Fruit fly (Drosophila melanogaster) whole organism, embryonic: Measurements from ENCODE around the gene Nepl9.

Experiments used
- Atf6 ChIP-seq: fragments of 200-800 bp; sonication (Bioruptor generic); IDR thresholded peaks from 2 replicates; pipeline ENCODE4 v1.3.6; 2022; ENCODE audit warnings: missing biosample characterization, missing genetic modification characterization
- B-H2 ChIP-seq: fragments of 200-800 bp; sonication (Bioruptor generic); optimal IDR thresholded peaks from 2 replicates; lab custom pipeline; 2018; ENCODE audit warnings: missing biosample characterization, mild to moderate bottlenecking, missing genetic modification characterization
- CG10979 ChIP-seq: fragments of 200-800 bp; sonication (Bioruptor generic); optimal IDR thresholded peaks from 2 replicates; lab custom pipeline; 2018; ENCODE audit warnings: missing biosample characterization, mild to moderate bottlenecking, missing genetic modification characterization, moderate library complexity
- CG11456 ChIP-seq: fragments of 200-800 bp; sonication (Bioruptor generic); IDR thresholded peaks from 3 replicates; pipeline ENCODE4 v1.3.6; 2022; ENCODE audit warnings: missing biosample characterization, missing genetic modification characterization
- CG11504 ChIP-seq: fragments of 200-800 bp; sonication (Bioruptor generic); optimal IDR thresholded peaks from 3 replicates; lab custom pipeline; 2019; ENCODE audit warnings: missing biosample characterization, mild to moderate bottlenecking, missing genetic modification characterization, moderate library complexity
- CG11696 ChIP-seq: fragments of 200-800 bp; sonication (Bioruptor generic); IDR thresholded peaks from 2 replicates; pipeline ENCODE4 v1.3.6; 2022; ENCODE audit warnings: missing biosample characterization, missing genetic modification characterization
- CG12155 ChIP-seq: fragments of 200-800 bp; sonication (Bioruptor generic); optimal IDR thresholded peaks from 3 replicates; lab custom pipeline; 2016; ENCODE audit warnings: missing biosample characterization, missing genetic modification characterization
- CG13424 ChIP-seq: fragments of 200-800 bp; sonication (Bioruptor generic); optimal IDR thresholded peaks from 2 replicates; lab custom pipeline; 2019; ENCODE audit warnings: missing biosample characterization, mild to moderate bottlenecking, missing genetic modification characterization, moderate library complexity
- CG14014 ChIP-seq: fragments of 200-800 bp; sonication (Bioruptor generic); IDR thresholded peaks from 2 replicates; pipeline ENCODE4 v1.3.6; 2022; ENCODE audit warnings: missing biosample characterization, missing genetic modification characterization
- CG14710 ChIP-seq: fragments of 200-800 bp; sonication (Bioruptor generic); optimal IDR thresholded peaks from 3 replicates; lab custom pipeline; 2019; ENCODE audit warnings: missing biosample characterization, mild to moderate bottlenecking, missing genetic modification characterization, moderate library complexity
- CG1603 ChIP-seq: fragments of 200-800 bp; sonication (Bioruptor generic); optimal IDR thresholded peaks from 2 replicates; lab custom pipeline; 2019; ENCODE audit warnings: missing biosample characterization, mild to moderate bottlenecking, missing genetic modification characterization, moderate library complexity
- CG17328 ChIP-seq: fragments of 200-800 bp; sonication (Bioruptor generic); IDR thresholded peaks from 2 replicates; pipeline ENCODE4 v1.3.6; 2022; ENCODE audit warnings: missing biosample characterization, missing genetic modification characterization
- CG17359 ChIP-seq: fragments of 200-800 bp; sonication (Bioruptor generic); optimal IDR thresholded peaks from 3 replicates; lab custom pipeline; 2018; ENCODE audit warnings: missing biosample characterization, mild to moderate bottlenecking, missing genetic modification characterization, moderate library complexity
- CG2129 ChIP-seq: fragments of 200-800 bp; sonication (Bioruptor generic); IDR thresholded peaks from 2 replicates; pipeline ENCODE4 v1.3.6; 2022; ENCODE audit warnings: missing biosample characterization, missing genetic modification characterization; ENCODE audit not compliant: partially characterized antibody
- CG2199 ChIP-seq: fragments of 200-800 bp; sonication (Bioruptor generic); IDR thresholded peaks from 3 replicates; pipeline ENCODE4 v1.3.6; 2022; ENCODE audit warnings: missing biosample characterization, missing genetic modification characterization
- CG32772 ChIP-seq: fragments of 200-800 bp; sonication (Bioruptor generic); IDR thresholded peaks from 2 replicates; pipeline ENCODE4 v1.3.6; 2022; ENCODE audit warnings: missing biosample characterization, missing genetic modification characterization
- CG4424 ChIP-seq: fragments of 200-800 bp; sonication (Bioruptor generic); optimal IDR thresholded peaks from 3 replicates; lab custom pipeline; 2016; ENCODE audit warnings: missing biosample characterization, missing genetic modification characterization
- CG5953 ChIP-seq: fragments of 200-800 bp; sonication (Bioruptor generic); IDR thresholded peaks from 2 replicates; pipeline ENCODE4 v1.3.6; 2022; ENCODE audit warnings: missing biosample characterization, missing genetic modification characterization
- CG6254 ChIP-seq: fragments of 200-800 bp; sonication (Bioruptor generic); optimal IDR thresholded peaks from 3 replicates; lab custom pipeline; 2017; ENCODE audit warnings: mild to moderate bottlenecking, missing biosample characterization, missing genetic modification reagents, missing genetic modification characterization
- CG7556 ChIP-seq: fragments of 200-800 bp; sonication (Bioruptor generic); optimal IDR thresholded peaks from 2 replicates; lab custom pipeline; 2017; ENCODE audit warnings: missing biosample characterization, mild to moderate bottlenecking, missing genetic modification characterization
- CG7963 ChIP-seq: fragments of 200-800 bp; sonication (Bioruptor generic); IDR thresholded peaks from 3 replicates; pipeline ENCODE4 v1.3.6; 2022; ENCODE audit warnings: missing biosample characterization, missing genetic modification characterization; ENCODE audit not compliant: partially characterized antibody
- CG8359 ChIP-seq: fragments of 200-800 bp; sonication (Bioruptor generic); optimal IDR thresholded peaks from 2 replicates; lab custom pipeline; 2017; ENCODE audit warnings: missing biosample characterization, mild to moderate bottlenecking, missing genetic modification characterization, borderline replicate concordance
- CG8388 ChIP-seq: fragments of 200-800 bp; sonication (Bioruptor generic); optimal IDR thresholded peaks from 2 replicates; lab custom pipeline; 2019; ENCODE audit warnings: missing biosample characterization, mild to moderate bottlenecking, missing genetic modification characterization, moderate library complexity
- D ChIP-seq, 2 experiments: fragments of 200-800 bp in 1 of 2; fragments of >200 bp in 1 of 2; sonication (Bioruptor generic) in 1 of 2; optimal IDR thresholded peaks; 2 replicates in 1 of 2; 3 replicates in 1 of 2; lab custom pipeline; 2017; ENCODE audit warnings: mild to moderate bottlenecking in 1 of 2, missing biosample characterization in 1 of 2, missing genetic modification characterization in 1 of 2, missing genetic modification reagents in 1 of 2
- Drgx ChIP-seq: fragments of 200-800 bp; sonication (Bioruptor generic); IDR thresholded peaks from 2 replicates; pipeline ENCODE4 v1.3.6; 2022; ENCODE audit warnings: missing biosample characterization, missing genetic modification characterization
- Gug ChIP-seq: fragments of 200-800 bp; sonication (Bioruptor generic); IDR thresholded peaks from 4 replicates; pipeline ENCODE4 v1.3.6; 2022; ENCODE audit warnings: missing biosample characterization, missing genetic modification characterization
- Hr3 ChIP-seq: fragments of 200-800 bp; sonication (Bioruptor generic); optimal IDR thresholded peaks from 3 replicates; lab custom pipeline; 2016; ENCODE audit warnings: missing biosample characterization, missing genetic modification characterization
- Med ChIP-seq: fragments of 200-800 bp; sonication (Bioruptor generic); peaks from one replicate; lab custom pipeline; 2016; ENCODE audit warnings: missing biosample characterization, missing genetic modification characterization, mild to moderate bottlenecking, inconsistent platforms, moderate library complexity
- Nf-YA ChIP-seq: fragments of 200-800 bp; sonication (Bioruptor generic); IDR thresholded peaks from 2 replicates; pipeline ENCODE4 v1.3.6; 2022; ENCODE audit warnings: missing biosample characterization, missing genetic modification characterization
- Pdp1 ChIP-seq, 2 experiments: fragments of 200-800 bp; sonication (Bioruptor generic); optimal IDR thresholded peaks; 3 replicates each; lab custom pipeline; 2016; ENCODE audit warnings: missing biosample characterization in 2 of 2, missing genetic modification characterization in 2 of 2, mild to moderate bottlenecking in 1 of 2, moderate library complexity in 1 of 2
- Stat92E ChIP-seq, 3 experiments: fragments of >200 bp in 2 of 3; fragments of 200-800 bp in 1 of 3; sonication (Bioruptor generic) in 1 of 3; optimal IDR thresholded peaks; 2 replicates each; lab custom pipeline; 2017 to 2019; ENCODE audit warnings: missing biosample characterization in 3 of 3, missing genetic modification characterization in 3 of 3, mild to moderate bottlenecking in 1 of 3, moderate library complexity in 1 of 3
- Tbp ChIP-seq: fragments of >200 bp; optimal IDR thresholded peaks from 2 replicates; lab custom pipeline; 2018; ENCODE audit warnings: missing biosample characterization, missing genetic modification characterization
- cg ChIP-seq: fragments of 200-800 bp; sonication (Bioruptor generic); optimal IDR thresholded peaks from 3 replicates; lab custom pipeline; 2019; ENCODE audit warnings: missing biosample characterization, mild to moderate bottlenecking, missing genetic modification characterization, moderate library complexity
- chif ChIP-seq, 2 experiments: fragments of 200-800 bp; sonication (Bioruptor generic); optimal IDR thresholded peaks; 3 replicates each; lab custom pipeline; 2016; ENCODE audit warnings: missing biosample characterization in 2 of 2, missing genetic modification characterization in 2 of 2
- crc ChIP-seq: fragments of 200-800 bp; sonication (Bioruptor generic); optimal IDR thresholded peaks from 2 replicates; lab custom pipeline; 2016; ENCODE audit warnings: missing biosample characterization, missing genetic modification characterization
- crol ChIP-seq: fragments of 200-800 bp; sonication (Bioruptor generic); IDR thresholded peaks from 2 replicates; pipeline ENCODE4 v1.3.6; 2022; ENCODE audit warnings: missing biosample characterization, missing genetic modification characterization
- dpn ChIP-seq, 2 experiments: fragments of 200-800 bp; sonication (Bioruptor generic); optimal IDR thresholded peaks; 3 replicates each; lab custom pipeline; 2016; ENCODE audit warnings: missing biosample characterization in 2 of 2, missing genetic modification characterization in 2 of 2
- fd96Cb ChIP-seq: fragments of 200-800 bp; sonication (Bioruptor generic); optimal IDR thresholded peaks from 2 replicates; lab custom pipeline; 2018; ENCODE audit warnings: missing biosample characterization, mild to moderate bottlenecking, missing genetic modification characterization, moderate library complexity
- gcm ChIP-seq: fragments of 200-800 bp; sonication (Bioruptor generic); optimal IDR thresholded peaks from 2 replicates; lab custom pipeline; 2019; ENCODE audit warnings: missing biosample characterization, mild to moderate bottlenecking, missing genetic modification characterization, moderate library complexity
- lbe ChIP-seq: fragments of 200-800 bp; sonication (Bioruptor generic); optimal IDR thresholded peaks from 2 replicates; lab custom pipeline; 2016; ENCODE audit warnings: missing biosample characterization, mild to moderate bottlenecking, missing genetic modification characterization
- mam ChIP-seq: fragments of 200-800 bp; sonication (Bioruptor generic); optimal IDR thresholded peaks from 3 replicates; lab custom pipeline; 2016; ENCODE audit warnings: missing biosample characterization, missing genetic modification characterization
- nmo ChIP-seq: fragments of 200-800 bp; sonication (Bioruptor generic); optimal IDR thresholded peaks from 2 replicates; lab custom pipeline; 2018; ENCODE audit warnings: missing biosample characterization, mild to moderate bottlenecking, missing genetic modification characterization, moderate library complexity
- odd ChIP-seq: fragments of 200-800 bp; sonication (Bioruptor generic); optimal IDR thresholded peaks from 2 replicates; lab custom pipeline; 2017; ENCODE audit warnings: missing biosample characterization, mild to moderate bottlenecking, missing genetic modification characterization
- run ChIP-seq: fragments of 200-800 bp; sonication (Bioruptor generic); optimal IDR thresholded peaks from 3 replicates; lab custom pipeline; 2018; ENCODE audit warnings: missing biosample characterization, mild to moderate bottlenecking, missing genetic modification characterization
- trem ChIP-seq: fragments of 200-800 bp; optimal IDR thresholded peaks from 3 replicates; lab custom pipeline; 2019; ENCODE audit warnings: missing biosample characterization, mild to moderate bottlenecking, missing genetic modification characterization, moderate library complexity
- unpg ChIP-seq: fragments of 200-800 bp; sonication (Bioruptor generic); optimal IDR thresholded peaks from 3 replicates; lab custom pipeline; 2018; ENCODE audit warnings: missing biosample characterization, mild to moderate bottlenecking, missing genetic modification characterization, moderate library complexity
- vvl ChIP-seq: fragments of 200-800 bp; sonication (Bioruptor generic); IDR thresholded peaks from 2 replicates; pipeline ENCODE4 v1.3.6; 2022; ENCODE audit warnings: missing biosample characterization, missing genetic modification characterization
- zfh1 ChIP-seq: fragments of 200-800 bp; sonication (Bioruptor generic); IDR thresholded peaks from 3 replicates; pipeline ENCODE4 v1.3.6; 2022; ENCODE audit warnings: missing biosample characterization, missing genetic modification characterization

Gene Nepl9

DNA sequence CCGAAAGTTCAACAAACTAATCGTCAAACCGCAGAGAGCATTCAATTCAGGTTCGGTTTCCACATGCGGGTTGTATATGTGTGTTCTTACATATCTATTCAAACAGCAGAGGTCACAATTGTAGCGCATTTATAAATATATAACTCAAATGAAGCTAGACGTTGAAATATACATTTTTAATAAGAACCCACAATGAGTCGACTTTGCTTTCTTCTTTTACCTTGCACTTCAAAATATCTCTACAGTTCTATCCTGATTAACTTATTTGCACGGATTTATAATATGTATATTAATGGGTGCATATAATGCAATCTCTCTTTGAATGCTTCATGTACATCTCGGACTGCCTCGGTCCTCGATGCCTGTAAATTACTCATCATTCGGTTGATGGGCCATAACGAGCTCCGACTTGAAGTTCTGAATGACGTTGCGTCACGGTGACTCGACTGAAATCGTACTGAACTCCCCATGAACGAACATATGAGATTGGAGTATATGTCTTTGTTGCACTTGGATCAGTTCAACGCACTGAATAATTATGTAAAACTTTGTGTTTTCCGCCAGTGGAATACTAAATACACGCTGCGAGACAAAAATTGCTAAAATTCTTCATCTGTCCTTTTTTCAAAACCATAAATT lies 18.6 kb downstream of the Nepl9 start (continued):
- TF ChIP-seq zfh1 (GFP tag; lab: Robert Waterston, UW), result 0 out of 3 replicates have a peak, but pooled peaks have one; percentile 10
- TF ChIP-seq CG11504, result peak; percentile 43
- TF ChIP-seq CG11696, result peak; percentile 88
- no peak for TF ChIP-seq B-H2 (GFP tag; lab: Kevin White, UChicago)
- peak; percentile 11 for TF ChIP-seq CG1603 (tag; lab: Kevin White, UChicago)
- TF ChIP-seq D (optimal IDR thresholded peaks at IDR 0.05; lab: Kevin White, UChicago), result no peak
- peak; percentile 54 for TF ChIP-seq D (GFP tag; optimal IDR thresholded peaks at IDR 0.05; lab: Kevin White, UChicago)
- TF ChIP-seq CG6254 (GFP tag; lab: Kevin White, UChicago), result peak; percentile 63
- TF ChIP-seq lbe (GFP tag; lab: Kevin White, UChicago), result peak; percentile 36
- peak; percentile 52 for TF ChIP-seq unpg (GFP tag; lab: Kevin White, UChicago)
- no peak for TF ChIP-seq crol
- TF ChIP-seq CG14014 (GFP tag; lab: Robert Waterston, UW), result no peak
- no peak for TF ChIP-seq CG5953
- TF ChIP-seq trem (tag; lab: Kevin White, UChicago), result peak; percentile 24
- TF ChIP-seq vvl, result 0 out of 2 replicates have a peak, but pooled peaks have one; percentile 42
- peak; percentile 42 for TF ChIP-seq run (tag; lab: Kevin White, UChicago)
- TF ChIP-seq Tbp (GFP tag; lab: Kevin White, UChicago), result no peak
- TF ChIP-seq CG11456, result no peak
- peak in 1 of 2 experiments; percentile 13 for TF ChIP-seq chif (GFP tag; optimal IDR thresholded peaks at IDR 0.05; lab: Kevin White, UChicago)
- TF ChIP-seq CG10979 (tag; lab: Kevin White, UChicago), result peak; percentile 62
- no peak for TF ChIP-seq Hr3 (GFP tag; lab: Kevin White, UChicago)
- TF ChIP-seq CG8388 (GFP tag; lab: Kevin White, UChicago), result peak; percentile 50
- peak; percentile 37 for TF ChIP-seq fd96Cb (tag; lab: Kevin White, UChicago)
- TF ChIP-seq crc, result peak; percentile 21
- TF ChIP-seq gcm (GFP tag; lab: Kevin White, UChicago), result peak; percentile 86
- TF ChIP-seq CG2129, result no peak
- TF ChIP-seq Gug (GFP tag; lab: Robert Waterston, UW), result no peak
- peak; percentile 20 for TF ChIP-seq CG8359 (GFP tag; lab: Kevin White, UChicago)
- peak; percentile 21 for TF ChIP-seq cg (GFP tag; lab: Kevin White, UChicago)
- TF ChIP-seq Atf6, result peak; percentile 25; the same call in 1 of the 2 replicates
- TF ChIP-seq CG32772, result peak; percentile 35; the same call in 1 of the 2 replicates
- no peak for TF ChIP-seq CG7963 (GFP tag; lab: Robert Waterston, UW)
- peak; percentile 37 for TF ChIP-seq nmo (GFP tag; lab: Kevin White, UChicago)
- TF ChIP-seq CG13424 (tag; lab: Kevin White, UChicago), result peak; percentile 43
- TF ChIP-seq odd, result no peak
- TF ChIP-seq CG2199 (GFP tag; lab: Robert Waterston, UW), result peak; percentile 6; the same call in 1 of the 3 replicates
- peak in 1 of 3 experiments; percentile 5 for TF ChIP-seq Stat92E (GFP tag; optimal IDR thresholded peaks at IDR 0.05; lab: Kevin White, UChicago)
- no peak for TF ChIP-seq mam (GFP tag; lab: Kevin White, UChicago)
- peak in 1 of 2 experiments; percentile 67 for TF ChIP-seq Pdp1 (GFP tag; optimal IDR thresholded peaks at IDR 0.05; lab: Kevin White, UChicago)
- peak; percentile 31; the same call in 1 of the 2 replicates for TF ChIP-seq Drgx (GFP tag; lab: Robert Waterston, UW)
- peak; percentile 53 for TF ChIP-seq CG4424 (GFP tag; lab: Kevin White, UChicago)
- peak; percentile 30 for TF ChIP-seq CG17359
- peak; percentile 43 for TF ChIP-seq CG14710 (tag; lab: Kevin White, UChicago)
- peak; percentile 34; the same call in 1 of the 2 replicates for TF ChIP-seq CG17328 (GFP tag; lab: Robert Waterston, UW)
- no peak for TF ChIP-seq CG12155 (GFP tag; lab: Kevin White, UChicago)
- TF ChIP-seq Nf-YA (GFP tag; lab: Robert Waterston, UW), result no peak
- TF ChIP-seq CG7556 (GFP tag; lab: Kevin White, UChicago), result peak; percentile 2
- peak; percentile 46 for TF ChIP-seq Med (GFP tag; lab: Kevin White, UChicago)
- TF ChIP-seq dpn (GFP tag; optimal IDR thresholded peaks at IDR 0.05; lab: Kevin White, UChicago), result peak in 1 of 2 experiments; percentile 12
